Worm (Caenorhabditis elegans) whole organism, midembryonic: Measurements from ENCODE around the gene ZC262.7.

Experiments used
- T22C8.4 ChIP-seq: fragments of 200-800 bp; sonication (Bioruptor generic); IDR thresholded peaks from 2 replicates; pipeline ENCODE4 v1.3.6; 2022; ENCODE audit warnings: missing genetic modification characterization, missing compliant biosample characterization
- cog-1 ChIP-seq: sonication (generic microtip); optimal IDR thresholded peaks from 2 replicates; lab custom pipeline; 2016; ENCODE audit warnings: missing genetic modification characterization, missing compliant biosample characterization
- flt-1 ChIP-seq: fragments of 200-800 bp; sonication (Bioruptor generic); IDR thresholded peaks from 2 replicates; pipeline ENCODE4 v1.3.6; 2022; ENCODE audit warnings: missing genetic modification characterization, missing compliant biosample characterization
- klf-2 ChIP-seq: fragments of 200-800 bp; sonication (Bioruptor generic); conservative IDR thresholded peaks from 2 replicates; pipeline ENCODE4 v1.3.6; 2022; ENCODE audit warnings: missing genetic modification reagents, missing genetic modification characterization, missing compliant biosample characterization
- med-1 ChIP-seq: sonication (generic microtip); optimal IDR thresholded peaks from 2 replicates; lab custom pipeline; 2017; ENCODE audit warnings: missing genetic modification characterization, mild to moderate bottlenecking, missing compliant biosample characterization, antibody characterized with exemption, missing genetic modification reagents; ENCODE audit not compliant: insufficient read depth
- ref-1 ChIP-seq: fragments of 200-800 bp; sonication (Bioruptor generic); conservative IDR thresholded peaks from 2 replicates; pipeline ENCODE4 v1.3.6; 2022; ENCODE audit warnings: missing genetic modification reagents, missing genetic modification characterization, missing compliant biosample characterization
- tab-1 ChIP-seq: fragments of 200-800 bp; sonication (Bioruptor generic); IDR thresholded peaks from 2 replicates; pipeline ENCODE4 v1.3.6; 2022; ENCODE audit warnings: missing genetic modification characterization, missing compliant biosample characterization
- ztf-23 ChIP-seq: fragments of 200-800 bp; sonication (Bioruptor generic); IDR thresholded peaks from 2 replicates; pipeline ENCODE4 v1.3.6; 2022; ENCODE audit warnings: missing genetic modification reagents, missing genetic modification characterization, missing compliant biosample characterization
- ztf-29 ChIP-seq: fragments of 200-800 bp; sonication (Bioruptor generic); IDR thresholded peaks from 2 replicates; pipeline ENCODE4 v1.3.6; 2022; ENCODE audit warnings: missing genetic modification reagents, missing genetic modification characterization, missing compliant biosample characterization

ZC262.7 gene

ce11 chrIII:8299078-8299587 lies 45.0 kb downstream of the ZC262.7 start:
- TF ChIP-seq ztf-29 (GFP tag; lab: Robert Waterston, UW) (no peak), tab-1 (GFP tag; lab: Robert Waterston, UW) (0 out of 2 replicates have a peak, but pooled peaks have one; percentile 66)

DNA sequence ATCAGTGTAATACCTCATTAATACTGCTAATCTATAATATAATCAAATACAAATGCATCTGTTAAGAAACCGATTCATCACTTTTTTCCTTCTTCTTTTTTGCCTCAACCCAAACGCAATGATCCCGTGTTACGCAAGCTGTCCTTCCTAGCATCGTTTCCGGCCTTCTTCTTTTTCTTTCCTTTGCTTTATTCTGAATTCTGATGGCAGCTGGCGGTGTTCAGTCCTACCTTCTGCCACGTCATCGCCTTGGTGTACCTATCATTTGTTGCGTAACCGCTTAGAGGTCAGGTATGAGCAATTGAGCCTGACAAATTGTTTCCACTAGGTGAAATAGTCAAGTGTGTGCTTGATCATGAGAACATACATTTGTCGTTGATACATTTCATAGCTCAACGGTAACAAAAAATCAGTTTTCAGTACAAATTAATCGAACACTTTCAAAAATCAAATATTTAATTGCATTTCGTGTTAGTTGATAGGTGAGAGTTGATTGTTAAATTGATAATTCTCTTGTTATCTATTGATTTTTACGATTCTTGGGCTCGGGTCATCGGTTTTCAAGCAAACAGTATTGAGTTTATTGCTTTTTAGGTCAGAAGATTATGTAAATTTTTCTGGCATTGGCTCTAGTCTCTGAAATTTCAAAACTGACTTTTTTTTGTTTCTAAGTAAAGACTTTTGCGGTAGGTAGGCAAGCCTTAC lies 45.8 kb downstream of the ZC262.7 start:
- TF ChIP-seq ztf-29 (GFP tag; lab: Robert Waterston, UW) (no peak), ztf-23 (GFP tag; lab: Robert Waterston, UW) (no peak), ref-1 (no peak), T22C8.4 (GFP tag; lab: Robert Waterston, UW) (no peak), klf-2 (GFP tag; lab: Robert Waterston, UW) (no peak), med-1 (GFP tag; lab: Kevin White, UChicago) (no peak), flt-1 (GFP tag; lab: Robert Waterston, UW) (no peak), cog-1 (tag; lab: Kevin White, UChicago) (no peak), tab-1 (GFP tag; lab: Robert Waterston, UW) (no peak)
